Fruit fly (Drosophila melanogaster): ENCODE data around the gene Zmynd10.

Gene Zmynd10

DNA sequence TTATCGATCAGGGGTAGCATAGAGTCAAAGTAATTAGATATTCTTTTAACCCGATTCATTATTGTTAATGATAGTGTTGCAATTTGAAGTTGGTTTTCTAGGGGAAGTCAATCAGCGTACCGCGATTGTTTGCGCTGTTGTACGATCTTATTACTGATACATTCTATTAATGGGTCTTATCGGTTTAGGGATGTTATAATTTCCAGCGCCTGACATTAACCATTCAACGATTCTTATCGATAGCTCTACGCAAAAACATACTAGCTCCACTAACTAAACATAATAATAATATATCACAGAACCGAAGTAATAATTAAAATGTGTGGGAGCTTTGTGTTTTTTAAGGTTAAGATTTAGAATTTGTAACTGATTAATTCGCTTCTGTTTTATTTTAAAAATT is 14.7 kb downstream of the Zmynd10 start, which contains the start of gene Cul6 (continued):
- TF ChIP-seq BEAF-32 (GFP tag; optimal IDR thresholded peaks at IDR 0.05) = peak; percentile 59
- peak; percentile 10; the same call in 1 of the 2 replicates for TF ChIP-seq inv (GFP tag; IDR thresholded peaks at IDR 0.05; ENCODE audit: partially characterized antibody)
- TF ChIP-seq dimm (GFP tag; IDR thresholded peaks at IDR 0.05) = no peak
- no peak for TF ChIP-seq repo (GFP tag; optimal IDR thresholded peaks at IDR 0.05)
- no peak for TF ChIP-seq CG7357 (GFP tag; IDR thresholded peaks at IDR 0.05)
- no peak for TF ChIP-seq CG13296 (GFP tag; optimal IDR thresholded peaks at IDR 0.05)

DNA sequence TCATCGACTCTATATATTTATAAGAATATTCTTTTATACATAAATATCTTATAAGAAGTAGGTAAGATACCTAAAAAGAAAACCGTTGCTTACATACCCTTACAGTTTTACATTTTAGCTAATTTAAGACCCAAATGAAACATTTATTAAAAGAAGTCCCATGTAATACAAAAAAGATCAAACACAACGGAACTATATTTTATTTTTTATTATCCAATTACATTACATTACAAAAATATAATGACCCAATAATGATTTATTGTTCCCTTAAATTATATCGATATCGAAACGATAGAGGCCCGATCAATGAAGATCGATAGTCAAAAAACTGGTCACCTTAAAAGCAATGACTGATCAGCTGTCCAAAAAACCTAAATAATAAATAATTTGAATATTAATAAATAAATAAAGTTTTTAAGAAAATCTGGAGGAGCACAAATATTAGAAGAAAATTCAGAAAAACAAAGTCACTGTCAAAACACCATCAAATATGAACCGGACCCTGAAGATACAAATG is 18.2 kb downstream of the Zmynd10 start:
- TF ChIP-seq CG15514 (GFP tag; optimal IDR thresholded peaks at IDR 0.05) (no peak), br (optimal IDR thresholded peaks at IDR 0.05) (no peak), E2f2 (GFP tag; IDR thresholded peaks at IDR 0.05) (peak; percentile 22; the same call in 1 of the 2 replicates), odd (GFP tag; optimal IDR thresholded peaks at IDR 0.05) (no peak), ci (GFP tag; IDR thresholded peaks at IDR 0.05) (no peak), CG31388 (GFP tag; optimal IDR thresholded peaks at IDR 0.05) (no peak), CG10462 (GFP tag; optimal IDR thresholded peaks at IDR 0.05) (no peak), CG2678 (tag; optimal IDR thresholded peaks at IDR 0.05) (no peak), Bdp1 (GFP tag; optimal IDR thresholded peaks at IDR 0.05) (no peak), CG17186 (GFP tag; optimal IDR thresholded peaks at IDR 0.05) (no peak), CG9727 (GFP tag; optimal IDR thresholded peaks at IDR 0.05) (no peak), Atf6 (GFP tag; IDR thresholded peaks at IDR 0.05) (no peak), trem (tag; optimal IDR thresholded peaks at IDR 0.05) (peak; percentile 52), nom (GFP tag; optimal IDR thresholded peaks at IDR 0.05) (no peak), sisA (GFP tag; IDR thresholded peaks at IDR 0.05) (no peak), Mes4 (GFP tag; optimal IDR thresholded peaks at IDR 0.05) (no peak), pzg (GFP tag; optimal IDR thresholded peaks at IDR 0.05) (peak; percentile 39), CG14667 (GFP tag; IDR thresholded peaks at IDR 0.05) (no peak), trh (GFP tag; optimal IDR thresholded peaks at IDR 0.05) (no peak), CG8089 (GFP tag; optimal IDR thresholded peaks at IDR 0.05) (no peak), HHEX (GFP tag; optimal IDR thresholded peaks at IDR 0.05) (no peak), slou (GFP tag; optimal IDR thresholded peaks at IDR 0.05) (no peak), CG18599 (GFP tag; optimal IDR thresholded peaks at IDR 0.05) (no peak), mirr (GFP tag; optimal IDR thresholded peaks at IDR 0.05) (no peak), CG7372 (GFP tag; IDR thresholded peaks at IDR 0.05) (no peak), cg (GFP tag; optimal IDR thresholded peaks at IDR 0.05) (no peak), HLH3B (GFP tag; IDR thresholded peaks at IDR 0.05) (no peak), HLHmδ (GFP tag; optimal IDR thresholded peaks at IDR 0.05) (no peak), CG12236 (GFP tag; optimal IDR thresholded peaks at IDR 0.05) (no peak), Awh (GFP tag; IDR thresholded peaks at IDR 0.05) (no peak), bbx (GFP tag; IDR thresholded peaks at IDR 0.05; ENCODE audit: partially characterized antibody) (peak; percentile 80), slp2 (GFP tag; optimal IDR thresholded peaks at IDR 0.05) (no peak), Dll (GFP tag; IDR thresholded peaks at IDR 0.05; ENCODE audit: partially characterized antibody) (peak; percentile 78), tgo (GFP tag; IDR thresholded peaks at IDR 0.05) (no peak), CG3065 (GFP tag; optimal IDR thresholded peaks at IDR 0.05) (no peak), Nf-YA (GFP tag; IDR thresholded peaks at IDR 0.05) (no peak), Dip2 (GFP tag; IDR thresholded peaks at IDR 0.05) (no peak), usp (GFP tag; optimal IDR thresholded peaks at IDR 0.05) (no peak), CG11560 (tag; IDR thresholded peaks at IDR 0.05) (no peak), Side (GFP tag; optimal IDR thresholded peaks at IDR 0.05) (no peak), CG17568 (GFP tag; optimal IDR thresholded peaks at IDR 0.05) (no peak), amos (GFP tag; IDR thresholded peaks at IDR 0.05; ENCODE audit: partially characterized antibody) (peak; percentile 71), cas (GFP tag; IDR thresholded peaks at IDR 0.05) (no peak), CG9817 (tag; optimal IDR thresholded peaks at IDR 0.05) (no peak)
